Worm (Caenorhabditis elegans) whole organism, L2 larva: Measurements from ENCODE around the gene F01G4.4.

Experiments
- F13H6.1 ChIP-seq: sonication (generic microtip); optimal IDR thresholded peaks from 2 replicates; lab custom pipeline; 2016; ENCODE audit warnings: missing genetic modification characterization, missing compliant biosample characterization
- R02D3.7 ChIP-seq: fragments of 150-350 bp; optimal IDR thresholded peaks from 2 replicates; lab custom pipeline; 2014; ENCODE audit warnings: missing biosample characterization, missing genetic modification characterization
- ZK546.5 ChIP-seq: sonication (generic microtip); optimal IDR thresholded peaks from 2 replicates; lab custom pipeline; 2017; ENCODE audit warnings: missing biosample characterization, missing genetic modification characterization
- alr-1 ChIP-seq: fragments of 150-350 bp; optimal IDR thresholded peaks from 2 replicates; lab custom pipeline; 2014; ENCODE audit warnings: missing biosample characterization, missing genetic modification characterization
- aly-2 ChIP-seq: fragments of 150-350 bp; optimal IDR thresholded peaks from 2 replicates; lab custom pipeline; 2014; ENCODE audit warnings: missing biosample characterization, missing genetic modification characterization
- ceh-16 ChIP-seq: fragments of 150-350 bp; optimal IDR thresholded peaks from 2 replicates; lab custom pipeline; 2014; ENCODE audit warnings: missing biosample characterization, missing genetic modification characterization
- ceh-82 ChIP-seq: fragments of 150-350 bp; optimal IDR thresholded peaks from 2 replicates; lab custom pipeline; 2014; ENCODE audit warnings: missing biosample characterization, missing genetic modification characterization
- dmd-4 ChIP-seq: sonication (generic microtip); optimal IDR thresholded peaks from 2 replicates; lab custom pipeline; 2017; ENCODE audit warnings: missing biosample characterization, missing genetic modification characterization
- egl-27 ChIP-seq: sonication (generic microtip); optimal IDR thresholded peaks from 3 replicates; lab custom pipeline; 2017; ENCODE audit warnings: missing biosample characterization, missing genetic modification reagents, missing genetic modification characterization
- elt-1 ChIP-seq: fragments of 150-350 bp; optimal IDR thresholded peaks from 2 replicates; lab custom pipeline; 2014; ENCODE audit warnings: missing biosample characterization, missing genetic modification characterization
- gmeb-1 ChIP-seq: fragments of 150-350 bp; optimal IDR thresholded peaks from 2 replicates; lab custom pipeline; 2014; ENCODE audit warnings: missing biosample characterization, missing genetic modification characterization
- lin-11 ChIP-seq: fragments of 150-350 bp; sonication (generic microtip); optimal IDR thresholded peaks from 2 replicates; lab custom pipeline; 2014; ENCODE audit warnings: missing biosample characterization, missing genetic modification characterization, inconsistent platforms, mixed read lengths
- lin-13 ChIP-seq: fragments of 150-350 bp; optimal IDR thresholded peaks from 2 replicates; lab custom pipeline; 2014; ENCODE audit warnings: missing biosample characterization, missing genetic modification reagents, missing genetic modification characterization
- lin-39 ChIP-seq: fragments of 150-350 bp; optimal IDR thresholded peaks from 2 replicates; lab custom pipeline; 2014; ENCODE audit warnings: missing biosample characterization, missing genetic modification reagents, missing genetic modification characterization
- lsy-2 ChIP-seq, 2 experiments: fragments of 150-350 bp in 1 of 2; sonication (generic microtip) in 1 of 2; optimal IDR thresholded peaks; 2 replicates each; lab custom pipeline; 2014 to 2017; ENCODE audit warnings: missing biosample characterization in 2 of 2, missing genetic modification characterization in 2 of 2
- mbf-1 ChIP-seq: sonication (generic microtip); optimal IDR thresholded peaks from 2 replicates; lab custom pipeline; 2017; ENCODE audit warnings: missing biosample characterization, missing genetic modification characterization
- mdl-1 ChIP-seq, 2 experiments: fragments of 150-350 bp in 1 of 2; sonication (generic microtip) in 1 of 2; optimal IDR thresholded peaks; 2 replicates each; lab custom pipeline; 2017; ENCODE audit warnings: missing biosample characterization in 2 of 2, missing genetic modification characterization in 2 of 2
- nhr-10 ChIP-seq: sonication (generic microtip); optimal IDR thresholded peaks from 2 replicates; lab custom pipeline; 2017; ENCODE audit warnings: missing biosample characterization, missing genetic modification characterization
- nhr-11 ChIP-seq: fragments of 150-350 bp; optimal IDR thresholded peaks from 2 replicates; lab custom pipeline; 2014; ENCODE audit warnings: missing biosample characterization, missing genetic modification characterization
- nhr-12 ChIP-seq: fragments of 150-350 bp; optimal IDR thresholded peaks from 2 replicates; lab custom pipeline; 2014; ENCODE audit warnings: missing biosample characterization, missing genetic modification characterization
- nhr-129 ChIP-seq: fragments of 150-350 bp; optimal IDR thresholded peaks from 2 replicates; lab custom pipeline; 2014; ENCODE audit warnings: missing biosample characterization, missing genetic modification characterization
- nhr-21 ChIP-seq: fragments of 150-350 bp; optimal IDR thresholded peaks from 2 replicates; lab custom pipeline; 2014; ENCODE audit warnings: missing biosample characterization, missing genetic modification characterization
- nhr-237 ChIP-seq: fragments of 150-350 bp; optimal IDR thresholded peaks from 2 replicates; lab custom pipeline; 2014; ENCODE audit warnings: missing biosample characterization, missing genetic modification characterization
- nhr-25 ChIP-seq: fragments of 150-350 bp; sonication (generic microtip); optimal IDR thresholded peaks from 3 replicates; lab custom pipeline; 2014; ENCODE audit warnings: missing biosample characterization, missing genetic modification characterization
- nhr-77 ChIP-seq: fragments of 150-350 bp; optimal IDR thresholded peaks from 2 replicates; lab custom pipeline; 2014; ENCODE audit warnings: missing biosample characterization, missing genetic modification characterization
- peb-1 ChIP-seq: fragments of 150-350 bp; optimal IDR thresholded peaks from 2 replicates; lab custom pipeline; 2014; ENCODE audit warnings: missing biosample characterization, missing genetic modification characterization
- sem-4 ChIP-seq: fragments of 150-350 bp; optimal IDR thresholded peaks from 2 replicates; lab custom pipeline; 2014; ENCODE audit warnings: missing biosample characterization, missing genetic modification reagents, missing genetic modification characterization
- skn-1 ChIP-seq: sonication (generic microtip); optimal IDR thresholded peaks from 2 replicates; lab custom pipeline; 2017; ENCODE audit warnings: missing biosample characterization, missing genetic modification characterization
- sma-3 ChIP-seq: sonication (generic microtip); optimal IDR thresholded peaks from 2 replicates; lab custom pipeline; 2016; ENCODE audit warnings: missing genetic modification reagents, missing genetic modification characterization, missing compliant biosample characterization
- sma-9 ChIP-seq, 2 experiments: fragments of 150-350 bp in 1 of 2; sonication (generic microtip) in 1 of 2; optimal IDR thresholded peaks; 2 replicates each; lab custom pipeline; 2014 to 2016; ENCODE audit warnings: missing genetic modification characterization in 2 of 2, mild to moderate bottlenecking in 1 of 2, missing biosample characterization in 1 of 2, missing compliant biosample characterization in 1 of 2, missing genetic modification reagents in 1 of 2, moderate library complexity in 1 of 2
- snpc-4 ChIP-seq: fragments of 150-350 bp; optimal IDR thresholded peaks from 2 replicates; lab custom pipeline; 2014; ENCODE audit warnings: missing biosample characterization, missing genetic modification characterization
- unc-39 ChIP-seq: fragments of 150-350 bp; optimal IDR thresholded peaks from 2 replicates; lab custom pipeline; 2014; ENCODE audit warnings: missing biosample characterization, missing genetic modification characterization
- unc-55 ChIP-seq: fragments of 150-350 bp; sonication (generic microtip); optimal IDR thresholded peaks from 3 replicates; lab custom pipeline; 2014; ENCODE audit warnings: missing biosample characterization, missing genetic modification reagents, missing genetic modification characterization
- zag-1 ChIP-seq: fragments of 150-350 bp; optimal IDR thresholded peaks from 2 replicates; lab custom pipeline; 2014; ENCODE audit warnings: missing biosample characterization, missing genetic modification characterization
- ztf-1 ChIP-seq: fragments of 200-800 bp; sonication (Bioruptor generic); conservative IDR thresholded peaks from 2 replicates; pipeline ENCODE4 v1.3.6; 2022; ENCODE audit warnings: missing genetic modification characterization, missing compliant biosample characterization
- ztf-11 ChIP-seq: sonication (generic microtip); optimal IDR thresholded peaks from 2 replicates; lab custom pipeline; 2017; ENCODE audit warnings: missing biosample characterization, missing genetic modification characterization
- ztf-4 ChIP-seq: fragments of 150-350 bp; optimal IDR thresholded peaks from 2 replicates; lab custom pipeline; 2014; ENCODE audit warnings: missing biosample characterization, missing genetic modification characterization

F01G4.4 gene

ce11 chrIV:11118837-11119491 lies 24.2 kb upstream of the F01G4.4 start, which contains the start of the genes imp-2 and enpl-1 (continued):
- TF ChIP-seq nhr-10 (tag; lab: Kevin White, UChicago) (peak; percentile 43), ztf-1 (GFP tag; lab: Robert Waterston, UW) (no peak), unc-39 (tag; lab: Kevin White, UChicago) (no peak)

- TF ChIP-seq alr-1 (tag; lab: Kevin White, UChicago) (no peak), mdl-1 (tag; optimal IDR thresholded peaks at IDR 0.05; lab: Kevin White, UChicago) (no peak), egl-27 (no peak), lin-11 (tag; lab: Kevin White, UChicago) (no peak), nhr-12 (tag; lab: Kevin White, UChicago) (no peak), ztf-4 (tag; lab: Kevin White, UChicago) (no peak), nhr-21 (peak; percentile 20), nhr-11 (tag; lab: Kevin White, UChicago) (no peak), ceh-82 (tag; lab: Kevin White, UChicago) (no peak), snpc-4 (tag; lab: Kevin White, UChicago) (no peak), lsy-2 (tag; optimal IDR thresholded peaks at IDR 0.05; lab: Kevin White, UChicago) (no peak), F13H6.1 (tag; lab: Kevin White, UChicago) (peak; percentile 47), sma-9 (GFP tag; optimal IDR thresholded peaks at IDR 0.05; lab: Kevin White, UChicago) (no peak), sma-9 (tag; optimal IDR thresholded peaks at IDR 0.05; lab: Kevin White, UChicago) (no peak), ceh-16 (tag; lab: Kevin White, UChicago) (peak; percentile 41), nhr-129 (tag; lab: Kevin White, UChicago) (no peak), nhr-237 (tag; lab: Kevin White, UChicago) (no peak), elt-1 (tag; lab: Kevin White, UChicago) (peak; percentile 84)
These were observed 23.1 kb upstream of the F01G4.4 start for ce11 chrIV:11119972-11120562.

- TF ChIP-seq sma-3: no peak
- no peak for TF ChIP-seq nhr-77 (tag; lab: Kevin White, UChicago)
These were observed 18.5 kb upstream of the F01G4.4 start, which contains the start of gene spo-11 for ce11 chrIV:11124674-11125073. Gene spo-11, minus strand, starts transcription at chrIV:11124862.

- TF ChIP-seq lin-11 (tag; lab: Kevin White, UChicago) (peak; percentile 16), lsy-2 (tag; optimal IDR thresholded peaks at IDR 0.05; lab: Kevin White, UChicago) (peak in 1 of 2 experiments; percentile 70), gmeb-1 (tag; lab: Kevin White, UChicago) (no peak), lin-39 (tag; lab: Kevin White, UChicago) (no peak), ZK546.5 (no peak), mbf-1 (tag; lab: Kevin White, UChicago) (no peak), lin-13 (GFP tag; lab: Kevin White, UChicago) (no peak), nhr-129 (tag; lab: Kevin White, UChicago) (peak; percentile 50), ztf-11 (tag; lab: Kevin White, UChicago) (no peak), elt-1 (tag; lab: Kevin White, UChicago) (no peak), sem-4 (tag; lab: Kevin White, UChicago) (peak; percentile 44), zag-1 (tag; lab: Kevin White, UChicago) (peak; percentile 38), nhr-25 (tag; lab: Kevin White, UChicago) (no peak), aly-2 (no peak), ceh-16 (tag; lab: Kevin White, UChicago) (no peak), ztf-4 (tag; lab: Kevin White, UChicago) (no peak), R02D3.7 (tag; lab: Kevin White, UChicago) (no peak), peb-1 (tag; lab: Kevin White, UChicago) (no peak), skn-1 (tag; lab: Kevin White, UChicago) (no peak), unc-55 (GFP tag; lab: Kevin White, UChicago) (peak; percentile 31), dmd-4 (tag; lab: Kevin White, UChicago) (no peak), sma-9 (GFP tag; optimal IDR thresholded peaks at IDR 0.05; lab: Kevin White, UChicago) (peak; percentile 1), sma-9 (tag; optimal IDR thresholded peaks at IDR 0.05; lab: Kevin White, UChicago) (no peak)
These were observed 17.9 kb upstream of the F01G4.4 start for ce11 chrIV:11125200-11125599.
